Worm (Caenorhabditis elegans) whole organism, mixed stage, embryonic: ENCODE results near the gene Y37D8A.2.

Experiments used
- ces-1 ChIP-seq: fragments of 150-350 bp; optimal IDR thresholded peaks from 2 replicates; lab custom pipeline; 2014; ENCODE audit warnings: missing biosample characterization, missing genetic modification reagents, missing genetic modification characterization
- elt-3 ChIP-seq: fragments of 150-350 bp; optimal IDR thresholded peaks from 2 replicates; lab custom pipeline; 2014; ENCODE audit warnings: missing biosample characterization, missing genetic modification characterization
- lin-32 ChIP-seq: fragments of 200-800 bp; sonication (Bioruptor generic); optimal IDR thresholded peaks from 2 replicates; lab custom pipeline; 2018; ENCODE audit warnings: mild to moderate bottlenecking, missing genetic modification characterization, missing compliant biosample characterization
- lsy-2 ChIP-seq: fragments of 150-350 bp; optimal IDR thresholded peaks from 2 replicates; lab custom pipeline; 2014; ENCODE audit warnings: missing biosample characterization, missing genetic modification characterization
- mep-1 ChIP-seq: fragments of 150-350 bp; optimal IDR thresholded peaks from 2 replicates; lab custom pipeline; 2017; ENCODE audit warnings: missing biosample characterization, missing genetic modification reagents, missing genetic modification characterization, inconsistent platforms
- nhr-12 ChIP-seq: fragments of 150-350 bp; optimal IDR thresholded peaks from 2 replicates; lab custom pipeline; 2014; ENCODE audit warnings: missing biosample characterization, missing genetic modification characterization
- nhr-76 ChIP-seq: sonication (generic microtip); optimal IDR thresholded peaks from 2 replicates; lab custom pipeline; 2017; ENCODE audit warnings: missing biosample characterization, missing genetic modification characterization
- sem-2 ChIP-seq: fragments of 200-800 bp; sonication (Bioruptor generic); optimal IDR thresholded peaks from 2 replicates; lab custom pipeline; 2018; ENCODE audit warnings: mild to moderate bottlenecking, missing genetic modification characterization, missing compliant biosample characterization
- tbx-8 ChIP-seq: fragments of 200-800 bp; sonication (Bioruptor generic); optimal IDR thresholded peaks from 2 replicates; lab custom pipeline; 2018; ENCODE audit warnings: mild to moderate bottlenecking, missing genetic modification characterization, moderate library complexity, missing compliant biosample characterization
- unc-39 ChIP-seq: fragments of 150-350 bp; optimal IDR thresholded peaks from 2 replicates; lab custom pipeline; 2014; ENCODE audit warnings: missing biosample characterization, missing genetic modification characterization
- unc-62 ChIP-seq: fragments of 150-350 bp; optimal IDR thresholded peaks from 2 replicates; lab custom pipeline; 2014; ENCODE audit warnings: missing biosample characterization, missing genetic modification reagents, missing genetic modification characterization
- zip-8 ChIP-seq: fragments of 150-350 bp; optimal IDR thresholded peaks from 2 replicates; lab custom pipeline; 2014; ENCODE audit warnings: missing biosample characterization, missing genetic modification characterization

DNA sequence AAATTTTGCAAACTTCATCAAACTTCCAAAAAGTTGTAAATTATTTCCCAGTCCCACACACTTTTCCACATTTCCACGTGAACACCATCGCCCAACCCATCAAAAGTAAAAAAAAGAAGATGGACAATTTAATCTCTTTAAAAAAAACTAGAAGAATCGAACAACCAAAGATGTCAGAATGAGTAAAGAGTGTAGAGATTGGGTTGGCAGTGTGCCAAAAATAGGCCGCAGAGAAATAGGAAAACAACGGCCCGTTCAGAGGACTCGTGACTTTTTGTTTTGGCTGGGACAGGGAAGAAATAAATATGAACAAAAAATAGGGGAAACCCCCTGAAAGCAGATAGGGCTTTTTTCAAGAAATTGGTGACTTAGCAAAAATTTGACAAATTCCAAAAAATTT is 22.9 kb downstream of the Y37D8A.2 start:
- TF ChIP-seq nhr-12 (tag; lab: Kevin White, UChicago): no peak
- no peak for TF ChIP-seq mep-1
- no peak for TF ChIP-seq zip-8 (tag; lab: Kevin White, UChicago)
- no peak for TF ChIP-seq unc-62 (GFP tag; lab: Kevin White, UChicago)
- TF ChIP-seq lsy-2 (tag; lab: Kevin White, UChicago): no peak
- TF ChIP-seq sem-2 (GFP tag; lab: Kevin White, UChicago): no peak
- TF ChIP-seq elt-3 (tag; lab: Kevin White, UChicago): no peak
- no peak for TF ChIP-seq lin-32 (GFP tag; lab: Kevin White, UChicago)
- no peak for TF ChIP-seq ces-1 (GFP tag; lab: Kevin White, UChicago)
- no peak for TF ChIP-seq unc-39 (tag; lab: Kevin White, UChicago)
- TF ChIP-seq nhr-76: no peak
- no peak for TF ChIP-seq tbx-8
